Fruit fly (Drosophila melanogaster) whole organism, prepupa: ENCODE measurements around the gene PH4alphaSG2.

Experiments used
- CG16779 ChIP-seq: fragments of 200-800 bp; sonication (Bioruptor generic); optimal IDR thresholded peaks from 3 replicates; lab custom pipeline; 2017; ENCODE audit warnings: missing biosample characterization, mild to moderate bottlenecking, missing genetic modification characterization
- CG3919 ChIP-seq: fragments of 200-800 bp; sonication (Bioruptor generic); optimal IDR thresholded peaks from 3 replicates; lab custom pipeline; 2016; ENCODE audit warnings: missing biosample characterization, missing genetic modification characterization
- CG4318 ChIP-seq: fragments of 200-800 bp; sonication (Bioruptor generic); optimal IDR thresholded peaks from 3 replicates; lab custom pipeline; 2017; ENCODE audit warnings: missing biosample characterization, mild to moderate bottlenecking, missing genetic modification characterization
- CG6163 ChIP-seq: fragments of 200-800 bp; sonication (Bioruptor generic); IDR thresholded peaks from 3 replicates; pipeline ENCODE4 v1.3.6; 2022; ENCODE audit warnings: missing biosample characterization, missing genetic modification characterization
- CG8632 ChIP-seq: fragments of 200-800 bp; sonication (Bioruptor generic); optimal IDR thresholded peaks from 3 replicates; lab custom pipeline; 2016; ENCODE audit warnings: missing biosample characterization, missing genetic modification characterization
- Gug ChIP-seq: fragments of 200-800 bp; sonication (Bioruptor generic); IDR thresholded peaks from 2 replicates; pipeline ENCODE4 v1.3.6; 2022; ENCODE audit warnings: missing biosample characterization, missing genetic modification characterization
- Hr4 ChIP-seq: fragments of 200-800 bp; sonication (Bioruptor generic); optimal IDR thresholded peaks from 3 replicates; lab custom pipeline; 2016; ENCODE audit warnings: missing biosample characterization, missing genetic modification characterization
- OdsH ChIP-seq: fragments of 200-800 bp; sonication (Bioruptor generic); optimal IDR thresholded peaks from 3 replicates; lab custom pipeline; 2016; ENCODE audit warnings: missing biosample characterization, missing genetic modification characterization
- Sox14 ChIP-seq: fragments of 200-800 bp; sonication (Bioruptor generic); optimal IDR thresholded peaks from 3 replicates; lab custom pipeline; 2016; ENCODE audit warnings: missing biosample characterization, missing genetic modification characterization
- dac ChIP-seq: fragments of 200-800 bp; sonication (Bioruptor generic); optimal IDR thresholded peaks from 2 replicates; lab custom pipeline; 2017; ENCODE audit warnings: missing biosample characterization, mild to moderate bottlenecking, missing genetic modification characterization
- pdm3 ChIP-seq: fragments of 200-800 bp; sonication (Bioruptor generic); optimal IDR thresholded peaks from 3 replicates; lab custom pipeline; 2016; ENCODE audit warnings: missing biosample characterization, missing genetic modification characterization

DNA sequence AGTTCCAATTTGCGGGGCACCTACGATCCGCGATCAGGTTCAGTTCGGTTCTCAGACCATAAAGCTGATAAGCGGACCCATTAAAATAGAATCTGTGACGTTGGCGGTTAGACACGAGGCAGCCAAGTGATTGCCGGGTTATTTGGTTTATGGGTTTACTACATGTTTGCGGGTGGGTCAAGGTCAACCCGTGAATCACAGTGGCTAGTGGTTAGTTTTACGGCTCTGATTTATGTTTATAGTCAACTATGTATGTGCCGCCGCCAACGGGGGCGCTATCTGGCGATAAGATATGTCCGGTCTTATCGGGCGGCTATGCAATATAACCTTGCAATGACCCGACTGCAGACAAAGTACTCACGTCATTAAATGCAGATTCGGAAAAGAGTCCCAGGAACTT, 40.4 kb upstream of the PH4alphaSG2 start:
- TF ChIP-seq OdsH (GFP tag; lab: Kevin White, UChicago) (no peak), Sox14 (GFP tag; lab: Kevin White, UChicago) (no peak), CG4318 (no peak), Gug (GFP tag; lab: Robert Waterston, UW) (no peak), CG6163 (GFP tag; lab: Robert Waterston, UW) (no peak), CG3919 (no peak), Hr4 (GFP tag; lab: Kevin White, UChicago) (no peak), CG8632 (GFP tag; lab: Kevin White, UChicago) (no peak), dac (GFP tag; lab: Kevin White, UChicago) (no peak), CG16779 (tag; lab: Kevin White, UChicago) (no peak), pdm3 (GFP tag; lab: Kevin White, UChicago) (no peak)
